Worm (Caenorhabditis elegans) whole organism, L4 larva: Measurements from ENCODE around the gene inx-18.

Source experiments
- D1046.2 ChIP-seq: fragments of 200-800 bp; sonication (Bioruptor generic); IDR thresholded peaks from 2 replicates; pipeline ENCODE4 v1.3.6; 2022; ENCODE audit warnings: missing genetic modification characterization, missing compliant biosample characterization
- F10B5.3 ChIP-seq: sonication (generic microtip); optimal IDR thresholded peaks from 2 replicates; lab custom pipeline; 2016; ENCODE audit warnings: mild to moderate bottlenecking, missing genetic modification characterization, missing compliant biosample characterization
- F44E2.7 ChIP-seq: fragments of 200-800 bp; sonication (Bioruptor generic); IDR thresholded peaks from 2 replicates; pipeline ENCODE4 v2.1.2; 2022; ENCODE audit warnings: missing genetic modification characterization, missing compliant biosample characterization
- Y105C5A.15 ChIP-seq: fragments of 200-800 bp; sonication (Bioruptor generic); IDR thresholded peaks from 2 replicates; pipeline ENCODE4 v1.3.6; 2022; ENCODE audit warnings: missing genetic modification characterization, missing compliant biosample characterization
- Y5F2A.4 ChIP-seq: fragments of 200-800 bp; sonication (Bioruptor generic); optimal IDR thresholded peaks from 2 replicates; lab custom pipeline; 2018; ENCODE audit warnings: mild to moderate bottlenecking, missing genetic modification characterization, missing compliant biosample characterization
- ZK337.2 ChIP-seq: fragments of 200-800 bp; sonication (Bioruptor generic); IDR thresholded peaks from 2 replicates; pipeline ENCODE4 v1.3.6; 2022; ENCODE audit warnings: missing genetic modification reagents, missing genetic modification characterization, missing compliant biosample characterization
- ZK546.5 ChIP-seq, 2 experiments: sonication (generic microtip); optimal IDR thresholded peaks; 2 replicates each; lab custom pipeline; 2017; ENCODE audit warnings: missing biosample characterization in 2 of 2, missing genetic modification characterization in 2 of 2
- aha-1 ChIP-seq: fragments of 150-350 bp; peaks from one replicate; lab custom pipeline; 2014; ENCODE audit warnings: missing biosample characterization, missing genetic modification characterization
- ceh-20 ChIP-seq: fragments of 200-800 bp; sonication (Bioruptor generic); IDR thresholded peaks from 2 replicates; pipeline ENCODE4 v1.3.6; 2022; ENCODE audit warnings: missing genetic modification reagents, missing genetic modification characterization, missing compliant biosample characterization
- ces-1 ChIP-seq: fragments of 150-350 bp; sonication (generic microtip); optimal IDR thresholded peaks from 4 replicates; lab custom pipeline; 2014; ENCODE audit warnings: missing biosample characterization, missing genetic modification reagents, missing genetic modification characterization
- ctbp-1 ChIP-seq: fragments of 200-800 bp; sonication (Bioruptor generic); IDR thresholded peaks from 2 replicates; pipeline ENCODE4 v1.3.6; 2022; ENCODE audit warnings: missing genetic modification reagents, missing genetic modification characterization, missing compliant biosample characterization
- daf-8 ChIP-seq: fragments of 200-800 bp; sonication (Bioruptor generic); IDR thresholded peaks from 2 replicates; pipeline ENCODE4 v1.3.6; 2022; ENCODE audit warnings: missing genetic modification characterization, missing compliant biosample characterization
- fkh-10 ChIP-seq: fragments of 150-350 bp; optimal IDR thresholded peaks from 2 replicates; lab custom pipeline; 2014; ENCODE audit warnings: missing biosample characterization, missing genetic modification reagents, missing genetic modification characterization
- hlh-11 ChIP-seq: fragments of 200-800 bp; sonication (Bioruptor generic); optimal IDR thresholded peaks from 2 replicates; lab custom pipeline; 2018; ENCODE audit warnings: mild to moderate bottlenecking, missing genetic modification characterization, missing compliant biosample characterization
- hmg-1.1 ChIP-seq: fragments of 200-800 bp; sonication (Bioruptor generic); IDR thresholded peaks from 2 replicates; pipeline ENCODE4 v1.3.6; 2022; ENCODE audit warnings: missing genetic modification reagents, missing genetic modification characterization, missing compliant biosample characterization
- lim-7 ChIP-seq: fragments of 200-800 bp; sonication (Bioruptor generic); IDR thresholded peaks from 2 replicates; pipeline ENCODE4 v1.3.6; 2022; ENCODE audit warnings: missing genetic modification characterization, missing compliant biosample characterization
- lir-3 ChIP-seq: sonication (generic microtip); optimal IDR thresholded peaks from 2 replicates; lab custom pipeline; 2016; ENCODE audit warnings: mild to moderate bottlenecking, missing genetic modification characterization, missing compliant biosample characterization
- lsy-2 ChIP-seq, 2 experiments: fragments of 150-350 bp in 1 of 2; sonication (generic microtip) in 1 of 2; optimal IDR thresholded peaks; 2 replicates each; lab custom pipeline; 2014 to 2017; ENCODE audit warnings: missing biosample characterization in 2 of 2, missing genetic modification characterization in 2 of 2
- mdl-1 ChIP-seq, 2 experiments: fragments of 150-350 bp in 1 of 2; sonication (generic microtip) in 1 of 2; optimal IDR thresholded peaks; 2 replicates each; lab custom pipeline; 2014 to 2017; ENCODE audit warnings: missing biosample characterization in 2 of 2, missing genetic modification characterization in 2 of 2
- mep-1 ChIP-seq: fragments of 150-350 bp; sonication (generic microtip); optimal IDR thresholded peaks from 3 replicates; lab custom pipeline; 2014; ENCODE audit warnings: missing biosample characterization, missing genetic modification characterization
- mes-2 ChIP-seq: sonication (generic microtip); optimal IDR thresholded peaks from 2 replicates; lab custom pipeline; 2016; ENCODE audit warnings: missing genotype, mild to moderate bottlenecking, missing genetic modification characterization, missing compliant biosample characterization; ENCODE audit not compliant: poor library complexity, severe bottlenecking
- nhr-11 ChIP-seq: fragments of 150-350 bp; optimal IDR thresholded peaks from 2 replicates; lab custom pipeline; 2014; ENCODE audit warnings: missing biosample characterization, missing genetic modification characterization
- nhr-111 ChIP-seq: fragments of 200-800 bp; sonication (Bioruptor generic); optimal IDR thresholded peaks from 2 replicates; lab custom pipeline; 2018; ENCODE audit warnings: mild to moderate bottlenecking, missing genetic modification characterization, missing compliant biosample characterization
- nhr-42 ChIP-seq: fragments of 200-800 bp; sonication (Bioruptor generic); IDR thresholded peaks from 2 replicates; pipeline ENCODE4 v1.3.6; 2022; ENCODE audit warnings: missing genetic modification characterization, missing compliant biosample characterization
- pqm-1 ChIP-seq: sonication (generic microtip); optimal IDR thresholded peaks from 2 replicates; lab custom pipeline; 2017; ENCODE audit warnings: missing biosample characterization, missing genetic modification characterization
- sdz-12 ChIP-seq: fragments of 200-800 bp; sonication (Bioruptor generic); optimal IDR thresholded peaks from 2 replicates; lab custom pipeline; 2018; ENCODE audit warnings: mild to moderate bottlenecking, missing genetic modification characterization, missing compliant biosample characterization
- set-16 ChIP-seq: fragments of 200-800 bp; sonication (Bioruptor generic); IDR thresholded peaks from 2 replicates; pipeline ENCODE4 v1.3.6; 2022; ENCODE audit warnings: missing genetic modification reagents, missing genetic modification characterization, missing compliant biosample characterization
- skn-1 ChIP-seq: fragments of 150-350 bp; optimal IDR thresholded peaks from 2 replicates; lab custom pipeline; 2014; ENCODE audit warnings: missing biosample characterization, missing genetic modification characterization
- snpc-4 ChIP-seq: fragments of 150-350 bp; optimal IDR thresholded peaks from 2 replicates; lab custom pipeline; 2014; ENCODE audit warnings: missing biosample characterization, missing genetic modification characterization
- tra-1 ChIP-seq: fragments of 200-800 bp; sonication (Bioruptor generic); IDR thresholded peaks from 2 replicates; pipeline ENCODE4 v1.3.6; 2022; ENCODE audit warnings: missing genetic modification reagents, missing genetic modification characterization, missing compliant biosample characterization
- unc-130 ChIP-seq: sonication (generic microtip); optimal IDR thresholded peaks from 2 replicates; lab custom pipeline; 2016; ENCODE audit warnings: missing genetic modification reagents, missing genetic modification characterization, missing compliant biosample characterization
- unc-62 ChIP-seq, 3 experiments: fragments of 150-350 bp in 1 of 3; sonication (generic microtip); optimal IDR thresholded peaks in 2 of 3; peaks in 1 of 3; 1 replicate in 1 of 3; 2 replicates in 2 of 3; lab custom pipeline; 2014 to 2017; ENCODE audit warnings: missing biosample characterization in 3 of 3, missing genetic modification characterization in 3 of 3, missing genetic modification reagents in 3 of 3, missing genotype in 1 of 3
- zip-11 ChIP-seq: fragments of 200-800 bp; sonication (Bioruptor generic); IDR thresholded peaks from 2 replicates; pipeline ENCODE4 v1.3.6; 2022; ENCODE audit warnings: missing genetic modification characterization, missing compliant biosample characterization
- ztf-11 ChIP-seq: fragments of 150-350 bp; optimal IDR thresholded peaks from 2 replicates; lab custom pipeline; 2014; ENCODE audit warnings: missing biosample characterization, missing genetic modification characterization

The inx-18 gene

ce11 chrIV:606055-606454, at the start of gene inx-18:
Gene inx-18, plus strand, starts transcription at chrIV:606355.
- 0 out of 2 replicates have a peak, but pooled peaks have one; percentile 52 for TF ChIP-seq D1046.2 (GFP tag; lab: Robert Waterston, UW)
- no peak for TF ChIP-seq hmg-1.1 (GFP tag; lab: Robert Waterston, UW)
- TF ChIP-seq aha-1: peak; percentile 41

ce11 chrIV:558735-559284, 47.3 kb upstream of the inx-18 start, which contains the start of gene efn-4:
Gene efn-4, plus strand, starts transcription at chrIV:559234.
- TF ChIP-seq nhr-111 (no peak), ZK546.5 (tag; optimal IDR thresholded peaks at IDR 0.05; lab: Kevin White, UChicago) (no peak), set-16 (GFP tag; lab: Robert Waterston, UW) (peak; percentile 69), unc-130 (no peak), lim-7 (no peak), nhr-42 (GFP tag; lab: Robert Waterston, UW) (no peak)
- TF ChIP-seq, all 104 proteins: peak for 1

ce11 chrIV:560314-560713, 45.8 kb upstream of the inx-18 start:
- no peak for TF ChIP-seq ztf-11 (tag; lab: Kevin White, UChicago)
- peak in 1 of 2 experiments; percentile 76 for TF ChIP-seq unc-62 (GFP tag; optimal IDR thresholded peaks at IDR 0.05 in 1 of 2; lab: Kevin White, UChicago)
- TF ChIP-seq unc-62 (tag; optimal IDR thresholded peaks at IDR 0.05; lab: Kevin White, UChicago): no peak
- TF ChIP-seq, all 104 proteins: peak for 1

- TF ChIP-seq unc-62 (GFP tag; optimal IDR thresholded peaks at IDR 0.05 in 1 of 2; lab: Kevin White, UChicago) (peak in 1 of 2 experiments; percentile 83), unc-62 (tag; optimal IDR thresholded peaks at IDR 0.05; lab: Kevin White, UChicago) (no peak), ceh-20 (GFP tag; lab: Robert Waterston, UW) (no peak)
Observed at ce11 chrIV:560780-561179, 45.4 kb upstream of the inx-18 start.

ce11 chrIV:563417-563816, 42.7 kb upstream of the inx-18 start:
- TF ChIP-seq mdl-1 (tag; optimal IDR thresholded peaks at IDR 0.05; lab: Kevin White, UChicago) (no peak), ces-1 (GFP tag; lab: Kevin White, UChicago) (peak; percentile 72), ctbp-1 (GFP tag; lab: Robert Waterston, UW) (0 out of 2 replicates have a peak, but pooled peaks have one; percentile 23)
- TF ChIP-seq, all 104 proteins: peak for 2

- TF ChIP-seq unc-62 (GFP tag; optimal IDR thresholded peaks at IDR 0.05 in 1 of 2; lab: Kevin White, UChicago) (peak in 1 of 2 experiments; percentile 96), unc-62 (tag; optimal IDR thresholded peaks at IDR 0.05; lab: Kevin White, UChicago) (no peak), F44E2.7 (GFP tag; lab: Robert Waterston, UW) (no peak)
Observed at ce11 chrIV:564000-564399, 42.2 kb upstream of the inx-18 start.

- TF ChIP-seq skn-1 (tag; lab: Kevin White, UChicago) (no peak), daf-8 (GFP tag; lab: Robert Waterston, UW) (no peak), pqm-1 (peak; percentile 21)
Observed at ce11 chrIV:570799-571300, 35.3 kb upstream of the inx-18 start, which contains the start of gene F56A11.5. Gene F56A11.5, minus strand, starts transcription at chrIV:570849.

ce11 chrIV:572487-572886, 33.7 kb upstream of the inx-18 start, which contains the start of gene gex-2:
Gene gex-2, plus strand, starts transcription at chrIV:572769.
- TF ChIP-seq nhr-111 (no peak), nhr-11 (tag; lab: Kevin White, UChicago) (no peak), snpc-4 (tag; lab: Kevin White, UChicago) (no peak), ZK337.2 (no peak), sdz-12 (no peak), unc-62 (GFP tag; optimal IDR thresholded peaks at IDR 0.05 in 1 of 2; lab: Kevin White, UChicago) (no peak), unc-62 (tag; optimal IDR thresholded peaks at IDR 0.05; lab: Kevin White, UChicago) (no peak), Y105C5A.15 (no peak), lir-3 (no peak), mep-1 (tag; lab: Kevin White, UChicago) (no peak), tra-1 (no peak), hmg-1.1 (GFP tag; lab: Robert Waterston, UW) (0 out of 2 replicates have a peak, but pooled peaks have one; percentile 15), zip-11 (GFP tag; lab: Robert Waterston, UW) (no peak), F10B5.3 (tag; lab: Kevin White, UChicago) (no peak), pqm-1 (no peak), hlh-11 (peak; percentile 10), Y5F2A.4 (no peak), mes-2 (tag; lab: Kevin White, UChicago) (peak; percentile 60), mdl-1 (tag; optimal IDR thresholded peaks at IDR 0.05; lab: Kevin White, UChicago) (no peak), fkh-10 (GFP tag; lab: Kevin White, UChicago) (no peak), lsy-2 (tag; optimal IDR thresholded peaks at IDR 0.05; lab: Kevin White, UChicago) (no peak), set-16 (GFP tag; lab: Robert Waterston, UW) (no peak)
